Worm (Caenorhabditis elegans) whole organism, young adult: Measurements from ENCODE around the gene ddx-19.

Experiments
- lin-40 ChIP-seq: sonication (generic microtip); optimal IDR thresholded peaks from 2 replicates; lab custom pipeline; 2016; ENCODE audit warnings: missing genetic modification characterization, mild to moderate bottlenecking, missing compliant biosample characterization, missing genotype, missing genetic modification reagents
- snpc-1.1 ChIP-seq: sonication (generic microtip); optimal IDR thresholded peaks from 2 replicates; lab custom pipeline; 2017; ENCODE audit warnings: missing genetic modification characterization, mild to moderate bottlenecking, missing compliant biosample characterization, antibody characterized with exemption, moderate library complexity, missing genotype, missing genetic modification reagents; ENCODE audit not compliant: insufficient read depth

ce11 chrII:8877032-8877985 is 7.4 kb upstream of the ddx-19 start:
- TF ChIP-seq lin-40 (tag; lab: Kevin White, UChicago), result no peak
- peak; percentile 85 for TF ChIP-seq snpc-1.1 (tag; lab: Kevin White, UChicago)
